Fruit fly (Drosophila melanogaster): ENCODE data around the gene CG8036.

CG8036 gene

DNA sequence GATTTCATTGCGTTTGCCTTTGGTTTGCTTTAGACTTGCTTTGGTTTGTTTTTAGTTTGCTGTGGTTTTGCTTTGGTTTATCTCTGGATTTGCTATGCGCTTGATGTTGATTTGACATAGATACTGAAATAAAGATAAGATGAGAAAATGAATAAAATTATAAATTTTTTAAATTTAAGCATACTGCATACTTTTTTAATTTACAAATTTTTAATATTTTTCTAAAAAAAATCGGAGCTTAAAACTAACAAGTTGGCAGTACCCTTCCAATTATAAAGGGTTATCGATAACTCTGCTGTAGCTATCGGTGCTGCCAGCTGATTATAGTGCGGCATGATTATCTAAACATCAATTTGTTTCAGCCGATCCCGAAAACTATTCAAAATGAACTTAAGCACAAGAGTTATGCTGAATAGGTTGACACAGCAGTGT, 6.2 kb downstream of the CG8036 start, which contains the start of gene mRpL19 (continued):
- TF ChIP-seq vnd (GFP tag; IDR thresholded peaks at IDR 0.05; ENCODE audit: partially characterized antibody), result peak; percentile 52; the same call in 2 of the 3 replicates
- peak; percentile 72 for TF ChIP-seq CG31441 (GFP tag; IDR thresholded peaks at IDR 0.05)
- TF ChIP-seq BtbVII (GFP tag; optimal IDR thresholded peaks at IDR 0.05), result no peak
- 0 out of 2 replicates have a peak, but pooled peaks have one; percentile 23 for TF ChIP-seq tna (GFP tag; IDR thresholded peaks at IDR 0.05; ENCODE audit: partially characterized antibody)
- TF ChIP-seq CG10147 (GFP tag; optimal IDR thresholded peaks at IDR 0.05), result peak; percentile 46
- peak; percentile 6 for TF ChIP-seq CG13123 (GFP tag; optimal IDR thresholded peaks at IDR 0.05)
- TF ChIP-seq CG18599 (GFP tag; optimal IDR thresholded peaks at IDR 0.05), result peak; percentile 71
- peak; percentile 32 for TF ChIP-seq CG10543 (GFP tag; optimal IDR thresholded peaks at IDR 0.05)
- peak in 1 of 2 experiments; percentile 48 for TF ChIP-seq Hr51 (GFP tag; optimal IDR thresholded peaks at IDR 0.05)
- peak; percentile 8 for TF ChIP-seq odd (GFP tag; optimal IDR thresholded peaks at IDR 0.05)
- TF ChIP-seq Adf1 (GFP tag; IDR thresholded peaks at IDR 0.05), result peak; percentile 37; the same call in 1 of the 2 replicates
- peak in 1 of 2 experiments; percentile 90 for TF ChIP-seq Pdp1 (GFP tag; optimal IDR thresholded peaks at IDR 0.05)
- TF ChIP-seq Ets97D (GFP tag; optimal IDR thresholded peaks at IDR 0.05), result peak; percentile 9
- TF ChIP-seq CG12104 (GFP tag; optimal IDR thresholded peaks at IDR 0.05), result peak; percentile 21
- no peak for TF ChIP-seq emc (GFP tag; optimal IDR thresholded peaks at IDR 0.05)
- TF ChIP-seq fu2 (GFP tag; optimal IDR thresholded peaks at IDR 0.05), result no peak
- peak; percentile 64 for TF ChIP-seq Nf-YC (tag; optimal IDR thresholded peaks at IDR 0.05)
- peak; percentile 70 for TF ChIP-seq gem (tag; optimal IDR thresholded peaks at IDR 0.05)
- peak; percentile 71 for TF ChIP-seq CG8924 (tag; optimal IDR thresholded peaks at IDR 0.05)
- TF ChIP-seq gsb-n (tag; optimal IDR thresholded peaks at IDR 0.05), result peak; percentile 73
- no peak for TF ChIP-seq CG2875 (GFP tag; optimal IDR thresholded peaks at IDR 0.05)
- TF ChIP-seq dmrt11E (tag; optimal IDR thresholded peaks at IDR 0.05), result peak; percentile 34
- peak; percentile 52 for TF ChIP-seq nmo (GFP tag; optimal IDR thresholded peaks at IDR 0.05)
- TF ChIP-seq CG32532 (GFP tag; IDR thresholded peaks at IDR 0.05), result peak; percentile 57; the same call in 1 of the 2 replicates
- peak; percentile 65 for TF ChIP-seq CG15601 (tag; optimal IDR thresholded peaks at IDR 0.05)
- TF ChIP-seq unpg (GFP tag; optimal IDR thresholded peaks at IDR 0.05), result peak; percentile 63
- TF ChIP-seq inv (GFP tag; IDR thresholded peaks at IDR 0.05; ENCODE audit: partially characterized antibody), result 0 out of 2 replicates have a peak, but pooled peaks have one; percentile 6
- TF ChIP-seq CG15073 (GFP tag; optimal IDR thresholded peaks at IDR 0.05), result no peak
- peak; percentile 39; the same call in 2 of the 3 replicates for TF ChIP-seq Doc3 (GFP tag; IDR thresholded peaks at IDR 0.05; ENCODE audit: partially characterized antibody)
- TF ChIP-seq fd3F (GFP tag; optimal IDR thresholded peaks at IDR 0.05), result no peak
- peak; percentile 62; the same call in 2 of the 3 replicates for TF ChIP-seq CG6791 (GFP tag; IDR thresholded peaks at IDR 0.05; ENCODE audit: partially characterized antibody)
- no peak for TF ChIP-seq Tbp (GFP tag; optimal IDR thresholded peaks at IDR 0.05)
- peak; percentile 49 for TF ChIP-seq CG17568 (GFP tag; optimal IDR thresholded peaks at IDR 0.05)
- TF ChIP-seq E2f2 (GFP tag; IDR thresholded peaks at IDR 0.05), result peak; percentile 50
- peak; percentile 26 for TF ChIP-seq CG9797 (GFP tag; optimal IDR thresholded peaks at IDR 0.05)
- TF ChIP-seq CG17829 (tag; optimal IDR thresholded peaks at IDR 0.05), result peak; percentile 69
- TF ChIP-seq az2 (GFP tag; optimal IDR thresholded peaks at IDR 0.05), result peak; percentile 9
- no peak for TF ChIP-seq Nf-YA (GFP tag; IDR thresholded peaks at IDR 0.05)
- TF ChIP-seq lola (GFP tag; optimal IDR thresholded peaks at IDR 0.05), result peak in 1 of 3 experiments; percentile 51
- TF ChIP-seq CG9817 (tag; optimal IDR thresholded peaks at IDR 0.05), result peak; percentile 31
- TF ChIP-seq Bteb2 (GFP tag; optimal IDR thresholded peaks at IDR 0.05), result peak; percentile 6
- TF ChIP-seq CG4424 (GFP tag; optimal IDR thresholded peaks at IDR 0.05), result peak; percentile 41
- no peak for TF ChIP-seq zfh1 (GFP tag; IDR thresholded peaks at IDR 0.05)
- peak; percentile 45 for TF ChIP-seq CG7271 (tag; optimal IDR thresholded peaks at IDR 0.05)
- peak; percentile 40 for TF ChIP-seq CG17359 (tag; optimal IDR thresholded peaks at IDR 0.05)
- no peak for TF ChIP-seq oc (tag; optimal IDR thresholded peaks at IDR 0.05)
- peak; percentile 39 for TF ChIP-seq Meics (GFP tag; optimal IDR thresholded peaks at IDR 0.05)
- TF ChIP-seq CG8388 (GFP tag; optimal IDR thresholded peaks at IDR 0.05), result peak; percentile 42

Data from whole organism, embryonic.